Worm (Caenorhabditis elegans): ENCODE data around the gene ZK185.5.

ce11 chrIV:4562599-4563116 is 16.9 kb upstream of the ZK185.5 start, which contains the start of gene igeg-1:
- TF ChIP-seq F33H1.4 (GFP tag; IDR thresholded peaks at IDR 0.05): no peak
- TF ChIP-seq efl-1 (GFP tag; optimal IDR thresholded peaks at IDR 0.05): no peak
- TF ChIP-seq rec-8 (tag; optimal IDR thresholded peaks at IDR 0.05): no peak
- no peak for TF ChIP-seq ceh-100 (GFP tag; IDR thresholded peaks at IDR 0.05)
- no peak for TF ChIP-seq gei-17 (GFP tag; optimal IDR thresholded peaks at IDR 0.05)
- TF ChIP-seq ets-4 (GFP tag; optimal IDR thresholded peaks at IDR 0.05): no peak
- TF ChIP-seq ZK185.1 (tag; optimal IDR thresholded peaks at IDR 0.05; ENCODE audit: poor library complexity, severe bottlenecking): no peak
- TF ChIP-seq repo-1 (tag; optimal IDR thresholded peaks at IDR 0.05): no peak
- no peak for TF ChIP-seq lin-26 (GFP tag; IDR thresholded peaks at IDR 0.05)
- no peak for TF ChIP-seq F37B4.10 (GFP tag; IDR thresholded peaks at IDR 0.05)
- TF ChIP-seq nfya-1 (tag; optimal IDR thresholded peaks at IDR 0.05; ENCODE audit: borderline replicate concordance, insufficient read depth): no peak
- no peak for TF ChIP-seq ccch-3 (GFP tag; optimal IDR thresholded peaks at IDR 0.05)
- TF ChIP-seq xnd-1 (tag; optimal IDR thresholded peaks at IDR 0.05): no peak
- no peak for TF ChIP-seq F57A8.1 (GFP tag; optimal IDR thresholded peaks at IDR 0.05)

Data from whole organism, young adult.